Fruit fly (Drosophila melanogaster) whole organism, embryonic: ENCODE measurements around the gene CG11999.
A peak's percentile ranks its signal among the peaks of the same experiment; 100 is the strongest.

Experiments
- Ada2b ChIP-seq: fragments of 200-800 bp; sonication (Bioruptor generic); IDR thresholded peaks from 2 replicates; pipeline ENCODE4 v1.3.6; 2022; ENCODE audit warnings: missing biosample characterization, missing genetic modification characterization
- C15 ChIP-seq: fragments of 200-800 bp; sonication (Bioruptor generic); IDR thresholded peaks from 3 replicates; pipeline ENCODE4 v1.3.6; 2022; ENCODE audit warnings: missing biosample characterization, missing genetic modification characterization
- CG12659 ChIP-seq: fragments of 200-800 bp; sonication (Bioruptor generic); optimal IDR thresholded peaks from 3 replicates; lab custom pipeline; 2017; ENCODE audit warnings: mild to moderate bottlenecking, missing biosample characterization, missing genetic modification reagents, missing genetic modification characterization
- CG13624 ChIP-seq: fragments of 200-800 bp; sonication (Bioruptor generic); optimal IDR thresholded peaks from 2 replicates; lab custom pipeline; 2016; ENCODE audit warnings: missing biosample characterization, missing genetic modification characterization
- CG16813 ChIP-seq: fragments of 200-800 bp; sonication (Bioruptor generic); IDR thresholded peaks from 3 replicates; pipeline ENCODE4 v1.3.6; 2022; ENCODE audit warnings: missing biosample characterization, missing genetic modification characterization; ENCODE audit not compliant: partially characterized antibody
- CG17186 ChIP-seq: fragments of 200-800 bp; sonication (Bioruptor generic); optimal IDR thresholded peaks from 3 replicates; lab custom pipeline; 2017; ENCODE audit warnings: missing biosample characterization, missing genetic modification reagents, missing genetic modification characterization
- CG18262 ChIP-seq: fragments of 200-800 bp; optimal IDR thresholded peaks from 3 replicates; lab custom pipeline; 2019; ENCODE audit warnings: missing biosample characterization, mild to moderate bottlenecking, missing genetic modification characterization, moderate library complexity
- CG1832 ChIP-seq: fragments of 200-800 bp; sonication (Bioruptor generic); optimal IDR thresholded peaks from 2 replicates; lab custom pipeline; 2017; ENCODE audit warnings: missing biosample characterization, mild to moderate bottlenecking, missing genetic modification characterization, inconsistent platforms
- CG2678 ChIP-seq: fragments of 200-800 bp; sonication (Bioruptor generic); optimal IDR thresholded peaks from 3 replicates; lab custom pipeline; 2019; ENCODE audit warnings: missing biosample characterization, mild to moderate bottlenecking, missing genetic modification characterization, moderate library complexity
- CG32767 ChIP-seq: fragments of 200-800 bp; sonication (Bioruptor generic); IDR thresholded peaks from 2 replicates; pipeline ENCODE4 v1.3.6; 2022; ENCODE audit warnings: missing biosample characterization, missing genetic modification characterization
- CG33213 ChIP-seq: fragments of 200-800 bp; sonication (Bioruptor generic); optimal IDR thresholded peaks from 3 replicates; lab custom pipeline; 2016; ENCODE audit warnings: missing biosample characterization, missing genetic modification characterization
- CG34224 ChIP-seq: fragments of 200-800 bp; sonication (Bioruptor generic); IDR thresholded peaks from 3 replicates; pipeline ENCODE4 v1.3.6; 2022; ENCODE audit warnings: missing biosample characterization, missing genetic modification characterization; ENCODE audit not compliant: partially characterized antibody
- CG34376 ChIP-seq: fragments of 200-800 bp; sonication (Bioruptor generic); optimal IDR thresholded peaks from 2 replicates; lab custom pipeline; 2018; ENCODE audit warnings: missing biosample characterization, mild to moderate bottlenecking, missing genetic modification characterization
- CG4360 ChIP-seq: fragments of 200-800 bp; sonication (Bioruptor generic); IDR thresholded peaks from 2 replicates; pipeline ENCODE4 v1.3.6; 2022; ENCODE audit warnings: missing biosample characterization, missing genetic modification characterization
- CG4617 ChIP-seq: fragments of 200-800 bp; sonication (Bioruptor generic); optimal IDR thresholded peaks from 3 replicates; lab custom pipeline; 2016; ENCODE audit warnings: missing biosample characterization, missing genetic modification characterization, borderline replicate concordance
- CG6175 ChIP-seq: fragments of 200-800 bp; sonication (Bioruptor generic); IDR thresholded peaks from 3 replicates; pipeline ENCODE4 v1.3.6; 2022; ENCODE audit warnings: missing biosample characterization, missing genetic modification characterization
- CG7839 ChIP-seq: fragments of 200-800 bp; sonication (Bioruptor generic); optimal IDR thresholded peaks from 3 replicates; lab custom pipeline; 2018; ENCODE audit warnings: missing biosample characterization, mild to moderate bottlenecking, missing genetic modification characterization, moderate library complexity
- CG8290 ChIP-seq, 3 experiments: fragments of 200-800 bp; sonication (Bioruptor generic); optimal IDR thresholded peaks; 2 replicates each; lab custom pipeline; 2016 to 2019; ENCODE audit warnings: missing biosample characterization in 3 of 3, missing genetic modification characterization in 3 of 3, mild to moderate bottlenecking in 2 of 3, moderate library complexity in 1 of 3
- CG8924 ChIP-seq: fragments of 200-800 bp; optimal IDR thresholded peaks from 3 replicates; lab custom pipeline; 2019; ENCODE audit warnings: missing biosample characterization, mild to moderate bottlenecking, missing genetic modification characterization, moderate library complexity
- CG9932 ChIP-seq: fragments of 200-800 bp; sonication (Bioruptor generic); IDR thresholded peaks from 2 replicates; pipeline ENCODE4 v1.3.6; 2022; ENCODE audit warnings: missing biosample characterization, missing genetic modification characterization
- Dbx ChIP-seq: fragments of 200-800 bp; sonication (Bioruptor generic); IDR thresholded peaks from 3 replicates; pipeline ENCODE4 v1.3.6; 2022; ENCODE audit warnings: missing biosample characterization, missing genetic modification characterization
- Drgx ChIP-seq: fragments of 200-800 bp; sonication (Bioruptor generic); IDR thresholded peaks from 2 replicates; pipeline ENCODE4 v1.3.6; 2022; ENCODE audit warnings: missing biosample characterization, missing genetic modification characterization
- Lhr ChIP-seq: fragments of 200-800 bp; sonication (Bioruptor generic); optimal IDR thresholded peaks from 3 replicates; lab custom pipeline; 2017; ENCODE audit warnings: mild to moderate bottlenecking, missing biosample characterization, missing genetic modification reagents, missing genetic modification characterization
- MESR4 ChIP-seq: fragments of 200-800 bp; sonication (Bioruptor generic); optimal IDR thresholded peaks from 2 replicates; lab custom pipeline; 2018; ENCODE audit warnings: missing biosample characterization, mild to moderate bottlenecking, missing genetic modification characterization, moderate library complexity
- Med ChIP-seq: fragments of 200-800 bp; sonication (Bioruptor generic); peaks from one replicate; lab custom pipeline; 2016; ENCODE audit warnings: missing biosample characterization, missing genetic modification characterization, mild to moderate bottlenecking, inconsistent platforms, moderate library complexity
- Mrtf ChIP-seq: fragments of 200-800 bp; sonication (Bioruptor generic); IDR thresholded peaks from 3 replicates; pipeline ENCODE4 v1.3.6; 2022; ENCODE audit warnings: missing biosample characterization, missing genetic modification characterization
- NFAT ChIP-seq: fragments of 200-800 bp; sonication (Bioruptor generic); IDR thresholded peaks from 2 replicates; pipeline ENCODE4 v1.3.6; 2022; ENCODE audit warnings: missing biosample characterization, missing genetic modification characterization
- Trl ChIP-seq, 3 experiments: fragments of >200 bp in 2 of 3; fragments of 200-800 bp in 1 of 3; sonication (Bioruptor generic) in 1 of 3; optimal IDR thresholded peaks; 2 replicates in 1 of 3; 3 replicates in 2 of 3; lab custom pipeline; 2016 to 2017; ENCODE audit warnings: missing biosample characterization in 1 of 3, missing genetic modification characterization in 1 of 3
- abd-A ChIP-seq: fragments of 200-800 bp; sonication (Bioruptor generic); optimal IDR thresholded peaks from 3 replicates; lab custom pipeline; 2019; ENCODE audit warnings: missing biosample characterization, mild to moderate bottlenecking, missing genetic modification characterization, moderate library complexity
- bsh ChIP-seq, 2 experiments: fragments of 200-800 bp; sonication (Bioruptor generic); optimal IDR thresholded peaks; 2 replicates each; lab custom pipeline; 2017 to 2018; ENCODE audit warnings: mild to moderate bottlenecking in 2 of 2, missing biosample characterization in 2 of 2, missing genetic modification characterization in 2 of 2, moderate library complexity in 1 of 2
- chinmo ChIP-seq: fragments of 200-800 bp; sonication (Bioruptor generic); IDR thresholded peaks from 4 replicates; pipeline ENCODE4 v1.3.6; 2022; ENCODE audit warnings: missing biosample characterization, missing genetic modification characterization; ENCODE audit not compliant: partially characterized antibody
- crol ChIP-seq: fragments of 200-800 bp; sonication (Bioruptor generic); IDR thresholded peaks from 2 replicates; pipeline ENCODE4 v1.3.6; 2022; ENCODE audit warnings: missing biosample characterization, missing genetic modification characterization
- dimm ChIP-seq: fragments of 200-800 bp; sonication (Bioruptor generic); IDR thresholded peaks from 2 replicates; pipeline ENCODE4 v1.3.6; 2022; ENCODE audit warnings: missing biosample characterization, missing genetic modification characterization
- dmrt11E ChIP-seq: fragments of 200-800 bp; sonication (Bioruptor generic); optimal IDR thresholded peaks from 3 replicates; lab custom pipeline; 2018; ENCODE audit warnings: missing biosample characterization, mild to moderate bottlenecking, missing genetic modification characterization, moderate library complexity
- en ChIP-seq: fragments of 200-800 bp; sonication (Bioruptor generic); optimal IDR thresholded peaks from 2 replicates; lab custom pipeline; 2016; ENCODE audit warnings: missing biosample characterization, missing genetic modification characterization
- ewg ChIP-seq: fragments of 200-800 bp; sonication (Bioruptor generic); optimal IDR thresholded peaks from 3 replicates; lab custom pipeline; 2017; ENCODE audit warnings: mild to moderate bottlenecking, missing biosample characterization, missing genetic modification reagents, missing genetic modification characterization
- ftz-f1 ChIP-seq: fragments of 200-800 bp; sonication (Bioruptor generic); optimal IDR thresholded peaks from 2 replicates; lab custom pipeline; 2016; ENCODE audit warnings: missing biosample characterization, missing genetic modification characterization
- prd ChIP-seq, 3 experiments: fragments of >200 bp in 2 of 3; fragments of 200-800 bp in 1 of 3; sonication (Bioruptor generic) in 1 of 3; optimal IDR thresholded peaks in 2 of 3; IDR thresholded peaks in 1 of 3; 2 replicates in 2 of 3; 3 replicates in 1 of 3; pipeline versions ENCODE4 v1.3.6 to Lab custom; 2017 to 2022; ENCODE audit warnings: missing biosample characterization in 1 of 3, missing genetic modification characterization in 1 of 3
- row ChIP-seq: fragments of 200-800 bp; sonication (Bioruptor generic); IDR thresholded peaks from 3 replicates; pipeline ENCODE4 v1.3.6; 2022; ENCODE audit warnings: missing biosample characterization, missing genetic modification characterization
- sd ChIP-seq: fragments of 200-800 bp; sonication (Bioruptor generic); optimal IDR thresholded peaks from 3 replicates; lab custom pipeline; 2018; ENCODE audit warnings: missing biosample characterization, mild to moderate bottlenecking, missing genetic modification characterization, moderate library complexity
- sna ChIP-seq: fragments of 200-800 bp; sonication (Bioruptor generic); IDR thresholded peaks from 2 replicates; pipeline ENCODE4 v1.3.6; 2022; ENCODE audit warnings: missing biosample characterization, missing genetic modification characterization; ENCODE audit not compliant: partially characterized antibody
- sug ChIP-seq: fragments of 200-800 bp; optimal IDR thresholded peaks from 2 replicates; lab custom pipeline; 2019; ENCODE audit warnings: missing biosample characterization, mild to moderate bottlenecking, missing genetic modification characterization, moderate library complexity
- vnd ChIP-seq: fragments of 200-800 bp; sonication (Bioruptor generic); IDR thresholded peaks from 3 replicates; pipeline ENCODE4 v1.3.6; 2022; ENCODE audit warnings: missing biosample characterization, missing genetic modification characterization; ENCODE audit not compliant: partially characterized antibody

The CG11999 gene

DNA sequence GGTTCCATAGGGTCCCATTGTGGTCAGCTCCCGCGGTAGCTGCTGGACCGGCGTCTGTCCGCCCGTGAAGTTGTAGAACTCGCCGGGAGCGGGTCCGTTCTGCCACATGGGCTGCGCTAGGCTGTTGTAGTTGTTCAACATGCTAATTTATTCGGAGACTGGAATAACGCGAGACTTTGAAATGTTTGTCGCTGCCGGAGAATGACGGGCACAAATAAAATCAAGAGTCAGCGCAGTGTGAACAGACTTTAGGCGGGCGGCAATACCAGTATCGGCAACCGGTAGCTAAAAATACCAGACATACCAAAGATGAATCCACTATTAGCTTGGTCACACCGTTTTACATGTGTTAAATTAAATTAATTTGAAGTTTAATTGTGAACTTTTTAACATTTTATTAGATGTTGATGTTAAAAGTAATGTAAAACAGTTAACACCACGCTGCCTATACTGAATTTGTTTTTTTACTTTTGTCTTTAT is 3.4 kb upstream of the CG11999 start, which contains the start of gene Prosbeta7 (continued):
- TF ChIP-seq CG16813 (GFP tag; lab: Robert Waterston, UW) (peak; percentile 65), en (GFP tag; lab: Kevin White, UChicago) (no peak), CG12659 (GFP tag; lab: Kevin White, UChicago) (peak; percentile 59), sd (peak; percentile 35), Lhr (GFP tag; lab: Kevin White, UChicago) (peak; percentile 77), prd (optimal IDR thresholded peaks at IDR 0.05; lab: Kevin White, UChicago) (no peak), prd (GFP tag; IDR thresholded peaks at IDR 0.05; lab: Robert Waterston, UW) (no peak), sna (GFP tag; lab: Robert Waterston, UW) (peak; percentile 84)

- TF ChIP-seq CG34224 (GFP tag; lab: Robert Waterston, UW) = 0 out of 3 replicates have a peak, but pooled peaks have one; percentile 13
- TF ChIP-seq ftz-f1 = peak; percentile 46
- TF ChIP-seq sd = peak; percentile 38
- no peak for TF ChIP-seq CG18262 (tag; lab: Kevin White, UChicago)
- peak; percentile 17 for TF ChIP-seq CG4617 (GFP tag; lab: Kevin White, UChicago)
- no peak for TF ChIP-seq Ada2b (GFP tag; lab: Robert Waterston, UW)
- TF ChIP-seq MESR4 (GFP tag; lab: Kevin White, UChicago) = peak; percentile 82
- peak; percentile 50 for TF ChIP-seq Med (GFP tag; lab: Kevin White, UChicago)
- TF ChIP-seq CG4360 (GFP tag; lab: Robert Waterston, UW) = peak; percentile 59; the same call in 1 of the 2 replicates
- 0 out of 3 replicates have a peak, but pooled peaks have one; percentile 6 for TF ChIP-seq CG6175 (GFP tag; lab: Robert Waterston, UW)
- TF ChIP-seq, all 482 proteins: peak for 8
These were observed 567 bp upstream of the CG11999 start for dm6 chr3R:5355135-5355493.

DNA sequence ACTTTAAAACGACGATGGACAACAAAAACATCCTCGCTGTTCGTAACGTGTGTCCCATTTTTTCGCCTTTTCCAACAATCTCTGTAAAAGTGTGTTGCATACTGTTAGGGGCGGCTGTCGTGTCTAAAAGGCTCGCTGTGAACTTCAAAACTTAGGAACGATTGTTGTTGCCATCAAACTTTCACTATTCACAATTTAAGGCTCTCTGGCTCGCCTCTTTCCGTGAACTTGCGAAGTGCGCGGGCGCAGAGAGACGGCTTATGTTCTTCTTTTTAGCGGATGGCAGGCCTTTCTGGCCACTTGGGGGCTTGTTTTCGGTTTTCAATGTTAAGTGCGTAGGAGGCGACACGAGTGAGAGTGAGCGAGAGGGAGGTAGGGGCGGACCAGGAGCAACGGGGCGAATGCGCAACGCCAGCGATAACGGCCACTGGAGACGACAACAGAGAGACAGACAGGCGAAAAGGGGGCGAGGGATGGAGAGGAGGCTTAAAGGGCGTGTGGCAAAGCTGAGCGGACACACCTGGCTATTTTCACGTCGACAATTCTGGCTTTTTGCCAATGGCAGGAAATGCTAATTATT is 4.1 kb downstream of the CG11999 start, which contains the start of gene mtd:
Gene mtd (minus strand): TSS at position 51 of the 580 bp plus-strand sequence.
- TF ChIP-seq CG33213 (GFP tag; lab: Kevin White, UChicago) (no peak), CG32767 (GFP tag; lab: Robert Waterston, UW) (no peak), bsh (GFP tag; optimal IDR thresholded peaks at IDR 0.05; lab: Kevin White, UChicago) (no peak), CG1832 (peak; percentile 27), Med (GFP tag; lab: Kevin White, UChicago) (peak; percentile 82), Trl (optimal IDR thresholded peaks at IDR 0.05; lab: Kevin White, UChicago) (peak in 1 of 2 experiments; percentile 8), Trl (GFP tag; optimal IDR thresholded peaks at IDR 0.05; lab: Kevin White, UChicago) (no peak), Dbx (GFP tag; lab: Robert Waterston, UW) (0 out of 3 replicates have a peak, but pooled peaks have one; percentile 35), CG9932 (peak; percentile 17; the same call in 1 of the 2 replicates), Mrtf (GFP tag; lab: Robert Waterston, UW) (no peak), CG8290 (GFP tag; optimal IDR thresholded peaks at IDR 0.05; lab: Kevin White, UChicago) (no peak), CG8290 (tag; optimal IDR thresholded peaks at IDR 0.05; lab: Kevin White, UChicago) (peak in 1 of 2 experiments; percentile 5), vnd (GFP tag; lab: Robert Waterston, UW) (no peak), sug (no peak), CG12659 (GFP tag; lab: Kevin White, UChicago) (no peak), C15 (GFP tag; lab: Robert Waterston, UW) (no peak), CG8924 (tag; lab: Kevin White, UChicago) (no peak), Drgx (peak; percentile 18; the same call in 1 of the 2 replicates), dimm (GFP tag; lab: Robert Waterston, UW) (no peak), dmrt11E (tag; lab: Kevin White, UChicago) (no peak), CG7839 (no peak), abd-A (tag; lab: Kevin White, UChicago) (peak; percentile 70), NFAT (no peak), row (GFP tag; lab: Robert Waterston, UW) (peak; percentile 56), CG13624 (GFP tag; lab: Kevin White, UChicago) (peak; percentile 28), crol (GFP tag; lab: Robert Waterston, UW) (peak; percentile 77), CG17186 (GFP tag; lab: Kevin White, UChicago) (no peak), CG2678 (tag; lab: Kevin White, UChicago) (no peak), ewg (GFP tag; lab: Kevin White, UChicago) (peak; percentile 87), CG34376 (GFP tag; lab: Kevin White, UChicago) (no peak), chinmo (0 out of 4 replicates have a peak, but pooled peaks have one; percentile 33)
